Fruit fly (Drosophila melanogaster) Kc167 (cell line): ENCODE measurements around the gene CG14151.

Experiments
- Myc ChIP-seq: fragments of >200 bp; optimal IDR thresholded peaks from 2 replicates; lab custom pipeline; 2017; ENCODE audit warnings: missing external identifiers
- Sin3A ChIP-seq: fragments of >200 bp; optimal IDR thresholded peaks from 2 replicates; lab custom pipeline; 2018; ENCODE audit warnings: missing external identifiers
- h ChIP-seq: fragments of >200 bp; optimal IDR thresholded peaks from 3 replicates; lab custom pipeline; 2018; ENCODE audit warnings: missing external identifiers
- insv ChIP-seq: fragments of >200 bp; optimal IDR thresholded peaks from 3 replicates; lab custom pipeline; 2018; ENCODE audit warnings: missing external identifiers
- psq ChIP-seq: fragments of >200 bp; optimal IDR thresholded peaks from 2 replicates; lab custom pipeline; 2017; ENCODE audit warnings: missing external identifiers
- ttk ChIP-seq: sonication (Bioruptor generic); optimal IDR thresholded peaks from 2 replicates; lab custom pipeline; 2017; ENCODE audit warnings: missing external identifiers

Gene CG14151

dm6 chr3L:10663190-10663763 is 35.0 kb upstream of the CG14151 start, which contains the start of gene Adi1:
Gene Adi1, plus strand, starts transcription at chr3L:10663376.
- TF ChIP-seq Sin3A (lab: Kevin White, UChicago) (no peak), h (lab: Kevin White, UChicago) (no peak), psq (lab: Kevin White, UChicago) (no peak), ttk (lab: Kevin White, UChicago) (no peak), insv (lab: Kevin White, UChicago) (no peak), Myc (lab: Kevin White, UChicago) (no peak)

dm6 chr3L:10660744-10661589 is 32.7 kb upstream of the CG14151 start, which contains the start of the genes CG32066 and CG8003:
Gene CG32066, minus strand, starts transcription at chr3L:10661013.
Gene CG8003, plus strand, starts transcription at chr3L:10661475.
- TF ChIP-seq h (lab: Kevin White, UChicago) (no peak), psq (lab: Kevin White, UChicago) (no peak), Myc (lab: Kevin White, UChicago) (no peak), Sin3A (lab: Kevin White, UChicago) (no peak), ttk (lab: Kevin White, UChicago) (no peak), insv (lab: Kevin White, UChicago) (no peak)

dm6 chr3L:10659993-10660743 is 31.9 kb upstream of the CG14151 start:
- TF ChIP-seq Sin3A (lab: Kevin White, UChicago): no peak
- no peak for TF ChIP-seq insv (lab: Kevin White, UChicago)
- no peak for TF ChIP-seq ttk (lab: Kevin White, UChicago)
- no peak for TF ChIP-seq psq (lab: Kevin White, UChicago)
- no peak for TF ChIP-seq h (lab: Kevin White, UChicago)
- TF ChIP-seq Myc (lab: Kevin White, UChicago): no peak

dm6 chr3L:10659524-10659923 is 31.2 kb upstream of the CG14151 start:
- TF ChIP-seq Sin3A (lab: Kevin White, UChicago): no peak
- TF ChIP-seq h (lab: Kevin White, UChicago): no peak
- no peak for TF ChIP-seq ttk (lab: Kevin White, UChicago)
- no peak for TF ChIP-seq insv (lab: Kevin White, UChicago)
- TF ChIP-seq psq (lab: Kevin White, UChicago): no peak
- TF ChIP-seq Myc (lab: Kevin White, UChicago): no peak

dm6 chr3L:10658362-10659127 is 30.3 kb upstream of the CG14151 start:
- TF ChIP-seq Sin3A (lab: Kevin White, UChicago): no peak
- no peak for TF ChIP-seq psq (lab: Kevin White, UChicago)
- no peak for TF ChIP-seq ttk (lab: Kevin White, UChicago)
- no peak for TF ChIP-seq insv (lab: Kevin White, UChicago)
- TF ChIP-seq Myc (lab: Kevin White, UChicago): no peak
- TF ChIP-seq h (lab: Kevin White, UChicago): no peak

dm6 chr3L:10657311-10657710 is 29.0 kb upstream of the CG14151 start:
- TF ChIP-seq Myc (lab: Kevin White, UChicago) (no peak), ttk (lab: Kevin White, UChicago) (no peak), Sin3A (lab: Kevin White, UChicago) (no peak), psq (lab: Kevin White, UChicago) (no peak), h (lab: Kevin White, UChicago) (no peak), insv (lab: Kevin White, UChicago) (no peak)

dm6 chr3L:10656451-10657198 is 28.3 kb upstream of the CG14151 start:
- no peak for TF ChIP-seq insv (lab: Kevin White, UChicago)
- no peak for TF ChIP-seq psq (lab: Kevin White, UChicago)
- TF ChIP-seq Myc (lab: Kevin White, UChicago): no peak
- no peak for TF ChIP-seq Sin3A (lab: Kevin White, UChicago)
- no peak for TF ChIP-seq h (lab: Kevin White, UChicago)
- no peak for TF ChIP-seq ttk (lab: Kevin White, UChicago)

dm6 chr3L:10654439-10654838 is 26.2 kb upstream of the CG14151 start:
- no peak for TF ChIP-seq Myc (lab: Kevin White, UChicago)
- no peak for TF ChIP-seq Sin3A (lab: Kevin White, UChicago)
- no peak for TF ChIP-seq ttk (lab: Kevin White, UChicago)
- no peak for TF ChIP-seq h (lab: Kevin White, UChicago)
- no peak for TF ChIP-seq psq (lab: Kevin White, UChicago)
- no peak for TF ChIP-seq insv (lab: Kevin White, UChicago)

dm6 chr3L:10652487-10652886 is 24.2 kb upstream of the CG14151 start:
- TF ChIP-seq Myc (lab: Kevin White, UChicago): no peak
- no peak for TF ChIP-seq h (lab: Kevin White, UChicago)
- no peak for TF ChIP-seq psq (lab: Kevin White, UChicago)
- no peak for TF ChIP-seq Sin3A (lab: Kevin White, UChicago)
- no peak for TF ChIP-seq ttk (lab: Kevin White, UChicago)
- no peak for TF ChIP-seq insv (lab: Kevin White, UChicago)
